Worm (Caenorhabditis elegans) whole organism, young adult: Measurements from ENCODE around the gene R05D3.3.

Experiments
- B0035.1 ChIP-seq: sonication (generic microtip); optimal IDR thresholded peaks from 2 replicates; lab custom pipeline; 2016; ENCODE audit warnings: missing genetic modification characterization, mild to moderate bottlenecking, missing compliant biosample characterization, missing genotype, missing genetic modification reagents
- B0336.3 ChIP-seq: fragments of 200-800 bp; sonication (Bioruptor generic); IDR thresholded peaks from 2 replicates; pipeline ENCODE4 v1.3.6; 2022; ENCODE audit warnings: missing genetic modification characterization, missing compliant biosample characterization
- C06A6.2 ChIP-seq: fragments of 200-800 bp; sonication (Bioruptor generic); conservative IDR thresholded peaks from 2 replicates; pipeline ENCODE4 v1.3.6; 2022; ENCODE audit warnings: missing genetic modification characterization, missing compliant biosample characterization
- F39B2.1 ChIP-seq: fragments of 200-800 bp; sonication (Bioruptor generic); IDR thresholded peaks from 2 replicates; pipeline ENCODE4 v1.3.6; 2022; ENCODE audit warnings: missing genetic modification reagents, missing genetic modification characterization, missing compliant biosample characterization
- F55B11.4 ChIP-seq: sonication (generic microtip); optimal IDR thresholded peaks from 2 replicates; lab custom pipeline; 2016; ENCODE audit warnings: missing compliant biosample characterization, missing genetic modification characterization, borderline replicate concordance; ENCODE audit not compliant: insufficient read depth
- K11D2.4 ChIP-seq: fragments of 200-800 bp; sonication (Bioruptor generic); IDR thresholded peaks from 2 replicates; pipeline ENCODE4 v1.3.6; 2022; ENCODE audit warnings: missing genetic modification reagents, missing genetic modification characterization, missing compliant biosample characterization
- K12H6.12 ChIP-seq: fragments of 200-800 bp; sonication (Bioruptor generic); optimal IDR thresholded peaks from 2 replicates; lab custom pipeline; 2018; ENCODE audit warnings: mild to moderate bottlenecking, missing genetic modification characterization, missing compliant biosample characterization
- ama-1 ChIP-seq, 3 experiments: fragments of 150-350 bp in 1 of 3; sonication (generic microtip) in 2 of 3; optimal IDR thresholded peaks; 2 replicates each; lab custom pipeline; 2014 to 2018; ENCODE audit warnings: missing biosample characterization in 2 of 3, missing genetic modification characterization in 2 of 3, missing genetic modification reagents in 2 of 3
- aptf-3 ChIP-seq: fragments of 200-800 bp; sonication (Bioruptor generic); IDR thresholded peaks from 2 replicates; pipeline ENCODE4 v1.3.6; 2022; ENCODE audit warnings: missing genetic modification characterization, missing compliant biosample characterization
- athp-1 ChIP-seq: sonication (generic microtip); optimal IDR thresholded peaks from 2 replicates; lab custom pipeline; 2017; ENCODE audit warnings: mild to moderate bottlenecking, missing genetic modification characterization, missing compliant biosample characterization
- attf-3 ChIP-seq: fragments of 200-800 bp; sonication (Bioruptor generic); conservative IDR thresholded peaks from 2 replicates; pipeline ENCODE4 v1.3.6; 2022; ENCODE audit warnings: missing genetic modification reagents, missing genetic modification characterization, missing compliant biosample characterization
- attf-5 ChIP-seq: fragments of 200-800 bp; sonication (Bioruptor generic); optimal IDR thresholded peaks from 2 replicates; lab custom pipeline; 2018; ENCODE audit warnings: mild to moderate bottlenecking, missing genetic modification characterization, missing compliant biosample characterization
- attf-6 ChIP-seq: fragments of 200-800 bp; sonication (Bioruptor generic); IDR thresholded peaks from 2 replicates; pipeline ENCODE4 v1.3.6; 2022; ENCODE audit warnings: missing genetic modification reagents, missing genetic modification characterization, missing compliant biosample characterization
- bed-1 ChIP-seq: fragments of 200-800 bp; sonication (Bioruptor generic); IDR thresholded peaks from 2 replicates; pipeline ENCODE4 v1.3.6; 2022; ENCODE audit warnings: missing genetic modification reagents, missing genetic modification characterization, missing compliant biosample characterization
- bed-2 ChIP-seq: fragments of 200-800 bp; sonication (Bioruptor generic); IDR thresholded peaks from 2 replicates; pipeline ENCODE4 v1.3.6; 2022; ENCODE audit warnings: missing genetic modification reagents, missing genetic modification characterization, missing compliant biosample characterization
- ccch-3 ChIP-seq: fragments of 200-800 bp; sonication (Bioruptor generic); optimal IDR thresholded peaks from 2 replicates; lab custom pipeline; 2018; ENCODE audit warnings: mild to moderate bottlenecking, missing genetic modification characterization, missing compliant biosample characterization
- cebp-2 ChIP-seq: fragments of 200-800 bp; sonication (Bioruptor generic); IDR thresholded peaks from 2 replicates; pipeline ENCODE4 v1.3.6; 2022; ENCODE audit warnings: missing genetic modification characterization, missing compliant biosample characterization
- ceh-100 ChIP-seq: fragments of 200-800 bp; sonication (Bioruptor generic); IDR thresholded peaks from 2 replicates; pipeline ENCODE4 v1.3.6; 2022; ENCODE audit warnings: missing genetic modification reagents, missing genetic modification characterization, missing compliant biosample characterization
- ceh-27 ChIP-seq: fragments of 200-800 bp; sonication (Bioruptor generic); optimal IDR thresholded peaks from 2 replicates; lab custom pipeline; 2018; ENCODE audit warnings: mild to moderate bottlenecking, missing genetic modification characterization, moderate library complexity, missing compliant biosample characterization
- ceh-40 ChIP-seq: fragments of 200-800 bp; sonication (Bioruptor generic); IDR thresholded peaks from 2 replicates; pipeline ENCODE4 v1.3.6; 2022; ENCODE audit warnings: missing genetic modification characterization, missing compliant biosample characterization
- die-1 ChIP-seq: sonication (generic microtip); optimal IDR thresholded peaks from 2 replicates; lab custom pipeline; 2016; ENCODE audit warnings: missing genotype, mild to moderate bottlenecking, missing genetic modification characterization, missing compliant biosample characterization
- dox-1 ChIP-seq: fragments of 200-800 bp; sonication (Bioruptor generic); IDR thresholded peaks from 2 replicates; pipeline ENCODE4 v1.3.6; 2022; ENCODE audit warnings: missing genetic modification reagents, missing genetic modification characterization, missing compliant biosample characterization
- dpff-1 ChIP-seq: sonication (generic microtip); optimal IDR thresholded peaks from 2 replicates; lab custom pipeline; 2017; ENCODE audit warnings: mild to moderate bottlenecking, missing genetic modification characterization, missing compliant biosample characterization
- egl-18 ChIP-seq: fragments of 200-800 bp; sonication (Bioruptor generic); IDR thresholded peaks from 2 replicates; pipeline ENCODE4 v1.3.6; 2022; ENCODE audit warnings: missing genetic modification reagents, missing genetic modification characterization, missing compliant biosample characterization
- ets-4 ChIP-seq: fragments of 200-800 bp; sonication (Bioruptor generic); optimal IDR thresholded peaks from 2 replicates; lab custom pipeline; 2018; ENCODE audit warnings: mild to moderate bottlenecking, missing genetic modification characterization, missing compliant biosample characterization
- him-1 ChIP-seq: sonication (generic microtip); optimal IDR thresholded peaks from 2 replicates; lab custom pipeline; 2016; ENCODE audit warnings: missing genotype, missing genetic modification reagents, missing genetic modification characterization, missing compliant biosample characterization
- hlh-26 ChIP-seq: fragments of 200-800 bp; sonication (Bioruptor generic); conservative IDR thresholded peaks from 2 replicates; pipeline ENCODE4 v1.3.6; 2022; ENCODE audit warnings: missing genetic modification reagents, missing genetic modification characterization, missing compliant biosample characterization
- hmg-20 ChIP-seq: fragments of 200-800 bp; sonication (Bioruptor generic); IDR thresholded peaks from 2 replicates; pipeline ENCODE4 v1.3.6; 2022; ENCODE audit warnings: missing genetic modification reagents, missing genetic modification characterization, missing compliant biosample characterization
- hrde-1 ChIP-seq: sonication (generic microtip); optimal IDR thresholded peaks from 2 replicates; lab custom pipeline; 2016; ENCODE audit warnings: missing genetic modification characterization, mild to moderate bottlenecking, missing compliant biosample characterization, moderate library complexity, missing genotype, missing genetic modification reagents, borderline replicate concordance
- let-526 ChIP-seq: fragments of 200-800 bp; sonication (Bioruptor generic); IDR thresholded peaks from 2 replicates; pipeline ENCODE4 v1.3.6; 2022; ENCODE audit warnings: missing genetic modification reagents, missing genetic modification characterization, missing compliant biosample characterization
- let-607 ChIP-seq, 2 experiments: fragments of 200-800 bp in 1 of 2; sonication (Bioruptor generic) in 1 of 2; sonication (generic microtip) in 1 of 2; optimal IDR thresholded peaks; 2 replicates each; lab custom pipeline; 2016 to 2018; ENCODE audit warnings: mild to moderate bottlenecking in 2 of 2, missing compliant biosample characterization in 2 of 2, missing genetic modification characterization in 2 of 2, moderate library complexity in 2 of 2, missing genotype in 1 of 2
- lin-35 ChIP-seq, 3 experiments: fragments of 150-350 bp in 2 of 3; sonication (generic microtip) in 1 of 3; optimal IDR thresholded peaks; 2 replicates each; lab custom pipeline; 2014 to 2018; ENCODE audit warnings: missing biosample characterization in 3 of 3, missing genetic modification characterization in 3 of 3, missing genetic modification reagents in 3 of 3
- lin-54 ChIP-seq: fragments of 200-800 bp; sonication (Bioruptor generic); optimal IDR thresholded peaks from 2 replicates; lab custom pipeline; 2018; ENCODE audit warnings: mild to moderate bottlenecking, missing genetic modification characterization, missing compliant biosample characterization
- lsy-27 ChIP-seq: sonication (generic microtip); optimal IDR thresholded peaks from 2 replicates; lab custom pipeline; 2017; ENCODE audit warnings: missing genetic modification characterization, mild to moderate bottlenecking, missing compliant biosample characterization, antibody characterized with exemption, missing genotype, borderline replicate concordance; ENCODE audit not compliant: insufficient read depth
- madf-3 ChIP-seq: fragments of 200-800 bp; sonication (Bioruptor generic); IDR thresholded peaks from 2 replicates; pipeline ENCODE4 v1.3.6; 2022; ENCODE audit warnings: missing genetic modification reagents, missing genetic modification characterization, missing compliant biosample characterization
- mxl-1 ChIP-seq: sonication (generic microtip); optimal IDR thresholded peaks from 2 replicates; lab custom pipeline; 2016; ENCODE audit warnings: missing genetic modification characterization, missing compliant biosample characterization
- rcor-1 ChIP-seq: fragments of 200-800 bp; sonication (Bioruptor generic); IDR thresholded peaks from 2 replicates; pipeline ENCODE4 v1.3.6; 2022; ENCODE audit warnings: missing genetic modification reagents, missing genetic modification characterization, missing compliant biosample characterization
- repo-1 ChIP-seq: sonication (generic microtip); optimal IDR thresholded peaks from 2 replicates; lab custom pipeline; 2017; ENCODE audit warnings: mild to moderate bottlenecking, missing genetic modification characterization, missing compliant biosample characterization
- sdz-38 ChIP-seq: sonication (generic microtip); optimal IDR thresholded peaks from 2 replicates; lab custom pipeline; 2016; ENCODE audit warnings: missing genotype, missing genetic modification characterization, missing compliant biosample characterization
- snpc-4 ChIP-seq, 5 experiments: fragments of 150-350 bp in 1 of 5; sonication (generic microtip) in 4 of 5; optimal IDR thresholded peaks; 2 replicates each; lab custom pipeline; 2014 to 2018; ENCODE audit warnings: missing genetic modification characterization in 5 of 5, missing biosample characterization in 3 of 5, antibody characterized with exemption in 2 of 5, mild to moderate bottlenecking in 2 of 5, missing compliant biosample characterization in 2 of 5, missing genotype in 2 of 5, moderate library complexity in 2 of 5, missing genetic modification reagents in 1 of 5
- unc-62 ChIP-seq: fragments of 150-350 bp; optimal IDR thresholded peaks from 2 replicates; lab custom pipeline; 2014; ENCODE audit warnings: missing biosample characterization, missing genetic modification reagents, missing genetic modification characterization
- xnd-1 ChIP-seq: sonication (generic microtip); optimal IDR thresholded peaks from 2 replicates; lab custom pipeline; 2016; ENCODE audit warnings: missing genotype, missing genetic modification reagents, missing genetic modification characterization, missing compliant biosample characterization
- zfh-2 ChIP-seq: fragments of 200-800 bp; sonication (Bioruptor generic); conservative IDR thresholded peaks from 2 replicates; pipeline ENCODE4 v1.3.6; 2022; ENCODE audit warnings: missing genetic modification reagents, missing genetic modification characterization, missing compliant biosample characterization
- zim-3 ChIP-seq: sonication (generic microtip); optimal IDR thresholded peaks from 2 replicates; lab custom pipeline; 2017; ENCODE audit warnings: mild to moderate bottlenecking, missing genetic modification characterization, moderate library complexity, missing compliant biosample characterization
- ztf-18 ChIP-seq: sonication (generic microtip); optimal IDR thresholded peaks from 2 replicates; lab custom pipeline; 2016; ENCODE audit warnings: missing genotype, mild to moderate bottlenecking, missing genetic modification characterization, missing compliant biosample characterization
- ztf-28 ChIP-seq: fragments of 200-800 bp; sonication (Bioruptor generic); IDR thresholded peaks from 2 replicates; pipeline ENCODE4 v1.3.6; 2022; ENCODE audit warnings: missing genetic modification reagents, missing genetic modification characterization, missing compliant biosample characterization
- ztf-3 ChIP-seq: fragments of 200-800 bp; sonication (Bioruptor generic); optimal IDR thresholded peaks from 2 replicates; lab custom pipeline; 2018; ENCODE audit warnings: mild to moderate bottlenecking, missing genetic modification characterization, missing compliant biosample characterization

R05D3.3 gene

ce11 chrIII:8319100-8319499 lies 44.7 kb upstream of the R05D3.3 start, which contains the start of gene F10E9.11 (continued):
- TF ChIP-seq let-607 (tag; optimal IDR thresholded peaks at IDR 0.05; lab: Kevin White, UChicago) (peak in 1 of 2 experiments; percentile 33), bed-2 (GFP tag; lab: Robert Waterston, UW) (peak; percentile 83; the same call in 1 of the 2 replicates), lsy-27 (no peak), ztf-3 (GFP tag; lab: Kevin White, UChicago) (no peak), him-1 (peak; percentile 63), lin-54 (GFP tag; lab: Kevin White, UChicago) (peak; percentile 94), C06A6.2 (GFP tag; lab: Robert Waterston, UW) (no peak), hlh-26 (GFP tag; lab: Robert Waterston, UW) (no peak), K11D2.4 (peak; percentile 58; the same call in 1 of the 2 replicates), zfh-2 (no peak), ceh-100 (GFP tag; lab: Robert Waterston, UW) (peak; percentile 56; the same call in 1 of the 2 replicates), sdz-38 (no peak), F39B2.1 (no peak), ets-4 (GFP tag; lab: Kevin White, UChicago) (no peak), B0035.1 (no peak), bed-1 (GFP tag; lab: Robert Waterston, UW) (no peak), lin-35 (GFP tag; optimal IDR thresholded peaks at IDR 0.05; lab: Kevin White, UChicago) (peak; percentile 11 to 68 (median 28)), egl-18 (GFP tag; lab: Robert Waterston, UW) (no peak), die-1 (no peak), hrde-1 (tag; lab: Kevin White, UChicago) (no peak), dox-1 (peak; percentile 92), ccch-3 (GFP tag; lab: Kevin White, UChicago) (no peak), let-526 (GFP tag; lab: Robert Waterston, UW) (peak; percentile 81), ama-1 (optimal IDR thresholded peaks at IDR 0.05; lab: Kevin White, UChicago) (no peak), ama-1 (GFP tag; optimal IDR thresholded peaks at IDR 0.05; lab: Kevin White, UChicago) (no peak), ceh-40 (0 out of 2 replicates have a peak, but pooled peaks have one; percentile 43), snpc-4 (GFP tag; optimal IDR thresholded peaks at IDR 0.05; lab: Kevin White, UChicago) (no peak), snpc-4 (tag; optimal IDR thresholded peaks at IDR 0.05; lab: Kevin White, UChicago) (peak in 2 of 4 experiments; percentile 37 to 56), xnd-1 (peak; percentile 32), aptf-3 (no peak), cebp-2 (GFP tag; lab: Robert Waterston, UW) (no peak), zim-3 (no peak), ztf-28 (no peak), unc-62 (no peak), K12H6.12 (peak; percentile 57), attf-3 (GFP tag; lab: Robert Waterston, UW) (peak; percentile 73), ceh-27 (peak; percentile 95), mxl-1 (tag; lab: Kevin White, UChicago) (no peak), repo-1 (tag; lab: Kevin White, UChicago) (no peak), B0336.3 (GFP tag; lab: Robert Waterston, UW) (no peak), F55B11.4 (tag; lab: Kevin White, UChicago) (no peak), madf-3 (GFP tag; lab: Robert Waterston, UW) (peak; percentile 85; the same call in 1 of the 2 replicates), athp-1 (tag; lab: Kevin White, UChicago) (peak; percentile 76), attf-5 (GFP tag; lab: Kevin White, UChicago) (peak; percentile 67), dpff-1 (tag; lab: Kevin White, UChicago) (no peak), hmg-20 (GFP tag; lab: Robert Waterston, UW) (peak; percentile 44; the same call in 1 of the 2 replicates), attf-6 (GFP tag; lab: Robert Waterston, UW) (no peak), rcor-1 (peak; percentile 82), ztf-18 (tag; lab: Kevin White, UChicago) (peak; percentile 39)
